Fruit fly (Drosophila melanogaster) whole organism, embryonic: Measurements from ENCODE around the gene CG9626.

Experiments
- Asciz ChIP-seq: fragments of 200-800 bp; sonication (Bioruptor generic); optimal IDR thresholded peaks from 2 replicates; lab custom pipeline; 2017; ENCODE audit warnings: missing biosample characterization, mild to moderate bottlenecking, missing genetic modification characterization, missing genetic modification reagents
- CG10462 ChIP-seq: fragments of 200-800 bp; sonication (Bioruptor generic); optimal IDR thresholded peaks from 2 replicates; lab custom pipeline; 2016; ENCODE audit warnings: missing biosample characterization, missing genetic modification characterization
- CG10543 ChIP-seq: fragments of 200-800 bp; sonication (Bioruptor generic); optimal IDR thresholded peaks from 3 replicates; lab custom pipeline; 2017; ENCODE audit warnings: missing biosample characterization, mild to moderate bottlenecking, missing genetic modification characterization, moderate library complexity
- CG10959 ChIP-seq: fragments of 200-800 bp; sonication (Bioruptor generic); IDR thresholded peaks from 2 replicates; pipeline ENCODE4 v1.3.6; 2022; ENCODE audit warnings: missing biosample characterization, missing genetic modification characterization
- CG12071 ChIP-seq: fragments of 200-800 bp; sonication (Bioruptor generic); optimal IDR thresholded peaks from 3 replicates; lab custom pipeline; 2018; ENCODE audit warnings: missing biosample characterization, mild to moderate bottlenecking, missing genetic modification characterization
- CG14667 ChIP-seq: fragments of 200-800 bp; sonication (Bioruptor generic); IDR thresholded peaks from 2 replicates; pipeline ENCODE4 v1.3.6; 2022; ENCODE audit warnings: missing biosample characterization, missing genetic modification characterization
- CG15696 ChIP-seq: fragments of 200-800 bp; sonication (Bioruptor generic); optimal IDR thresholded peaks from 2 replicates; lab custom pipeline; 2019; ENCODE audit warnings: missing biosample characterization, mild to moderate bottlenecking, missing genetic modification characterization, moderate library complexity
- CG1602 ChIP-seq: fragments of 200-800 bp; sonication (Bioruptor generic); optimal IDR thresholded peaks from 3 replicates; lab custom pipeline; 2016; ENCODE audit warnings: missing biosample characterization, missing genetic modification characterization
- CG1647 ChIP-seq: fragments of 200-800 bp; sonication (Bioruptor generic); optimal IDR thresholded peaks from 3 replicates; lab custom pipeline; 2016; ENCODE audit warnings: missing biosample characterization, missing genetic modification characterization
- CG16813 ChIP-seq: fragments of 200-800 bp; sonication (Bioruptor generic); IDR thresholded peaks from 3 replicates; pipeline ENCODE4 v1.3.6; 2022; ENCODE audit warnings: missing biosample characterization, missing genetic modification characterization; ENCODE audit not compliant: partially characterized antibody
- CG3995 ChIP-seq: fragments of 200-800 bp; sonication (Bioruptor generic); optimal IDR thresholded peaks from 3 replicates; lab custom pipeline; 2016; ENCODE audit warnings: missing biosample characterization, missing genetic modification characterization
- CG4730 ChIP-seq: fragments of 200-800 bp; sonication (Bioruptor generic); IDR thresholded peaks from 2 replicates; pipeline ENCODE4 v1.3.6; 2022; ENCODE audit warnings: missing biosample characterization, missing genetic modification characterization
- CG4854 ChIP-seq: fragments of 200-800 bp; sonication (Bioruptor generic); optimal IDR thresholded peaks from 2 replicates; lab custom pipeline; 2016; ENCODE audit warnings: missing biosample characterization, missing genetic modification characterization, inconsistent platforms
- CG5953 ChIP-seq: fragments of 200-800 bp; sonication (Bioruptor generic); IDR thresholded peaks from 2 replicates; pipeline ENCODE4 v1.3.6; 2022; ENCODE audit warnings: missing biosample characterization, missing genetic modification characterization
- CG7271 ChIP-seq: fragments of 200-800 bp; sonication (Bioruptor generic); optimal IDR thresholded peaks from 2 replicates; lab custom pipeline; 2018; ENCODE audit warnings: missing biosample characterization, mild to moderate bottlenecking, missing genetic modification characterization, moderate library complexity
- CTCF ChIP-seq: fragments of 200-800 bp; sonication (Bioruptor generic); optimal IDR thresholded peaks from 2 replicates; lab custom pipeline; 2017; ENCODE audit warnings: missing biosample characterization, mild to moderate bottlenecking, missing genetic modification characterization, moderate library complexity
- Chrac-16 ChIP-seq: fragments of 200-800 bp; sonication (Bioruptor generic); optimal IDR thresholded peaks from 3 replicates; lab custom pipeline; 2016; ENCODE audit warnings: missing biosample characterization, missing genetic modification characterization
- D19A ChIP-seq: fragments of 200-800 bp; optimal IDR thresholded peaks from 3 replicates; lab custom pipeline; 2019; ENCODE audit warnings: missing biosample characterization, mild to moderate bottlenecking, missing genetic modification characterization, moderate library complexity
- HmgD ChIP-seq: fragments of 200-800 bp; sonication (Bioruptor generic); optimal IDR thresholded peaks from 3 replicates; lab custom pipeline; 2016; ENCODE audit warnings: missing biosample characterization, missing genetic modification characterization
- MESR4 ChIP-seq: fragments of 200-800 bp; sonication (Bioruptor generic); optimal IDR thresholded peaks from 2 replicates; lab custom pipeline; 2018; ENCODE audit warnings: missing biosample characterization, mild to moderate bottlenecking, missing genetic modification characterization, moderate library complexity
- MTF-1 ChIP-seq: fragments of 200-800 bp; sonication (Bioruptor generic); optimal IDR thresholded peaks from 2 replicates; lab custom pipeline; 2018; ENCODE audit warnings: missing biosample characterization, mild to moderate bottlenecking, missing genetic modification characterization, borderline replicate concordance
- Meics ChIP-seq: fragments of 200-800 bp; sonication (Bioruptor generic); optimal IDR thresholded peaks from 2 replicates; lab custom pipeline; 2017; ENCODE audit warnings: missing biosample characterization, mild to moderate bottlenecking, missing genetic modification characterization
- Myb ChIP-seq: fragments of 200-800 bp; sonication (Bioruptor generic); optimal IDR thresholded peaks from 2 replicates; lab custom pipeline; 2016; ENCODE audit warnings: missing biosample characterization, missing genetic modification characterization
- NC2β ChIP-seq: fragments of 200-800 bp; sonication (Bioruptor generic); optimal IDR thresholded peaks from 2 replicates; lab custom pipeline; 2016; ENCODE audit warnings: missing biosample characterization, missing genetic modification characterization
- Nf-YB ChIP-seq: fragments of 200-800 bp; sonication (Bioruptor generic); optimal IDR thresholded peaks from 3 replicates; lab custom pipeline; 2019; ENCODE audit warnings: missing biosample characterization, mild to moderate bottlenecking, missing genetic modification characterization, moderate library complexity
- Pdp1 ChIP-seq, 2 experiments: fragments of 200-800 bp; sonication (Bioruptor generic); optimal IDR thresholded peaks; 3 replicates each; lab custom pipeline; 2016; ENCODE audit warnings: missing biosample characterization in 2 of 2, missing genetic modification characterization in 2 of 2, mild to moderate bottlenecking in 1 of 2, moderate library complexity in 1 of 2
- Ptx1 ChIP-seq: fragments of 200-800 bp; sonication (Bioruptor generic); IDR thresholded peaks from 2 replicates; pipeline ENCODE4 v1.3.6; 2022; ENCODE audit warnings: missing biosample characterization, missing genetic modification characterization
- Sry-δ ChIP-seq: fragments of 200-800 bp; sonication (Bioruptor generic); optimal IDR thresholded peaks from 2 replicates; lab custom pipeline; 2016; ENCODE audit warnings: missing biosample characterization, missing genetic modification characterization
- Stat92E ChIP-seq, 3 experiments: fragments of >200 bp in 2 of 3; fragments of 200-800 bp in 1 of 3; sonication (Bioruptor generic) in 1 of 3; optimal IDR thresholded peaks; 2 replicates each; lab custom pipeline; 2017 to 2019; ENCODE audit warnings: missing biosample characterization in 3 of 3, missing genetic modification characterization in 3 of 3, mild to moderate bottlenecking in 1 of 3, moderate library complexity in 1 of 3
- Vsx1 ChIP-seq: fragments of 200-800 bp; sonication (Bioruptor generic); optimal IDR thresholded peaks from 2 replicates; lab custom pipeline; 2017; ENCODE audit warnings: missing biosample characterization, mild to moderate bottlenecking, missing genetic modification characterization, missing genetic modification reagents
- YL-1 ChIP-seq: fragments of 200-800 bp; sonication (Bioruptor generic); optimal IDR thresholded peaks from 3 replicates; lab custom pipeline; 2017; ENCODE audit warnings: missing biosample characterization, mild to moderate bottlenecking, missing genetic modification characterization
- bab2 ChIP-seq: fragments of 200-800 bp; sonication (Bioruptor generic); optimal IDR thresholded peaks from 2 replicates; lab custom pipeline; 2016; ENCODE audit warnings: missing biosample characterization, missing genetic modification characterization
- bowl ChIP-seq: fragments of 200-800 bp; sonication (Bioruptor generic); IDR thresholded peaks from 2 replicates; pipeline ENCODE4 v1.3.6; 2022; ENCODE audit warnings: missing biosample characterization, missing genetic modification characterization
- cato ChIP-seq: fragments of 200-800 bp; sonication (Bioruptor generic); optimal IDR thresholded peaks from 2 replicates; lab custom pipeline; 2016; ENCODE audit warnings: missing biosample characterization, missing genetic modification characterization, borderline replicate concordance
- croc ChIP-seq: fragments of 200-800 bp; sonication (Bioruptor generic); conservative IDR thresholded peaks from 3 replicates; pipeline ENCODE4 v1.3.6; 2022; ENCODE audit warnings: missing biosample characterization, missing genetic modification characterization
- ftz-f1 ChIP-seq: fragments of 200-800 bp; sonication (Bioruptor generic); optimal IDR thresholded peaks from 2 replicates; lab custom pipeline; 2016; ENCODE audit warnings: missing biosample characterization, missing genetic modification characterization
- fu2 ChIP-seq: fragments of 200-800 bp; sonication (Bioruptor generic); optimal IDR thresholded peaks from 2 replicates; lab custom pipeline; 2016; ENCODE audit warnings: missing biosample characterization, missing genetic modification characterization
- gcm ChIP-seq: fragments of 200-800 bp; sonication (Bioruptor generic); optimal IDR thresholded peaks from 2 replicates; lab custom pipeline; 2019; ENCODE audit warnings: missing biosample characterization, mild to moderate bottlenecking, missing genetic modification characterization, moderate library complexity
- gcm2 ChIP-seq: fragments of 200-800 bp; sonication (Bioruptor generic); optimal IDR thresholded peaks from 2 replicates; lab custom pipeline; 2016; ENCODE audit warnings: missing biosample characterization, missing genetic modification characterization
- jigr1 ChIP-seq: fragments of 200-800 bp; sonication (Bioruptor generic); IDR thresholded peaks from 3 replicates; pipeline ENCODE4 v1.3.6; 2022; ENCODE audit warnings: missing biosample characterization, missing genetic modification characterization
- kay ChIP-seq: fragments of 200-800 bp; sonication (Bioruptor generic); optimal IDR thresholded peaks from 2 replicates; lab custom pipeline; 2016; ENCODE audit warnings: missing biosample characterization, missing genetic modification characterization
- lmd ChIP-seq: fragments of 200-800 bp; sonication (Bioruptor generic); IDR thresholded peaks from 2 replicates; pipeline ENCODE4 v1.3.6; 2022; ENCODE audit warnings: missing biosample characterization, missing genetic modification characterization
- nerfin-1 ChIP-seq: fragments of 200-800 bp; sonication (Bioruptor generic); optimal IDR thresholded peaks from 3 replicates; lab custom pipeline; 2019; ENCODE audit warnings: missing biosample characterization, mild to moderate bottlenecking, missing genetic modification characterization, moderate library complexity
- pita ChIP-seq: fragments of 200-800 bp; sonication (Bioruptor generic); optimal IDR thresholded peaks from 2 replicates; lab custom pipeline; 2017; ENCODE audit warnings: missing biosample characterization, mild to moderate bottlenecking, missing genetic modification characterization
- pum ChIP-seq: fragments of 200-800 bp; sonication (Bioruptor generic); optimal IDR thresholded peaks from 2 replicates; lab custom pipeline; 2016; ENCODE audit warnings: missing biosample characterization, missing genetic modification characterization
- sd ChIP-seq: fragments of 200-800 bp; sonication (Bioruptor generic); optimal IDR thresholded peaks from 3 replicates; lab custom pipeline; 2018; ENCODE audit warnings: missing biosample characterization, mild to moderate bottlenecking, missing genetic modification characterization, moderate library complexity
- sr ChIP-seq: fragments of 200-800 bp; sonication (Bioruptor generic); IDR thresholded peaks from 3 replicates; pipeline ENCODE4 v1.3.6; 2022; ENCODE audit warnings: missing biosample characterization, missing genetic modification characterization
- stc ChIP-seq: fragments of 200-800 bp; sonication (Bioruptor generic); IDR thresholded peaks from 2 replicates; pipeline ENCODE4 v1.3.6; 2022; ENCODE audit warnings: missing biosample characterization, missing genetic modification characterization
- sug ChIP-seq: fragments of 200-800 bp; optimal IDR thresholded peaks from 2 replicates; lab custom pipeline; 2019; ENCODE audit warnings: missing biosample characterization, mild to moderate bottlenecking, missing genetic modification characterization, moderate library complexity
- vnd ChIP-seq: fragments of 200-800 bp; sonication (Bioruptor generic); IDR thresholded peaks from 3 replicates; pipeline ENCODE4 v1.3.6; 2022; ENCODE audit warnings: missing biosample characterization, missing genetic modification characterization; ENCODE audit not compliant: partially characterized antibody

CG9626 gene

DNA sequence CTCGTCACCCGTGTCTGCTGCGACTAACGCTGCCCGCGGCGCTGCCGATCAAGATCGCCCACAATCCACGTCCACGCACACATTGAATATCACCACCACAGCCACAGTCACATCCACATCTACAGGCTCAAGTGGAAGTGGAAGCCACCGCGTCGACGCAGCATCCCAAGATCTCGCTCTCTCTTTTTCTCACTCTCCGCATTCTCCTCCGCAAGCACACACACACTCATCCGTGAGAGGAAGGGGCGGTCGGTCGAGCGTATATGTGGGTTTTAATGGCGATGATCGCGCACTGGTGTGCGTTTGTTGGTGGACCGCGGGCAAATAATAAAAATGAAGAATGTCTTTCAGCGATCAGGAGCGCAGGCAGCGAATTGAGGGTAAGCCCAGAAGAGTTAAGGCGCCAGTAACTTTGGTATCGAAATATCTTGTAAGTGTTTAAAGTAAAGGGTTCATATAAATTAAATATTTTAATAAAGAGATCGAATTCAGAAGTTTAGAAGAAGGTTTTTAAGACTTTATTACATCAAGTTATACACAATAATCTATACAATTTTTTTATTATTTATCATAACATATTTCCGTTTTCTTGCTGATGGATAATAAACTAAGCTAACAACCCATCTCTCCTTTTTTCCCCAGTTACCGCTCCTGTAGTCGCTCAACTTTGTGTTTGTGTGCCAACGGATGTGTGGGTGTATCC, 33.1 kb upstream of the CG9626 start, which contains the start of gene Poxm (continued):
- TF ChIP-seq Meics (peak; percentile 87), bab2 (GFP tag; lab: Kevin White, UChicago) (peak; percentile 77), pita (GFP tag; lab: Kevin White, UChicago) (no peak), CG10462 (GFP tag; lab: Kevin White, UChicago) (peak; percentile 84), CG3995 (no peak), sd (tag; lab: Kevin White, UChicago) (peak; percentile 82), Sry-δ (GFP tag; lab: Kevin White, UChicago) (no peak), gcm2 (GFP tag; lab: Kevin White, UChicago) (peak; percentile 61), CG16813 (GFP tag; lab: Robert Waterston, UW) (peak; percentile 56), gcm (GFP tag; lab: Kevin White, UChicago) (peak; percentile 86), Chrac-16 (GFP tag; lab: Kevin White, UChicago) (peak; percentile 87), pum (peak; percentile 74), cato (GFP tag; lab: Kevin White, UChicago) (peak; percentile 89), Vsx1 (GFP tag; lab: Kevin White, UChicago) (peak; percentile 69), Stat92E (GFP tag; optimal IDR thresholded peaks at IDR 0.05; lab: Kevin White, UChicago) (peak in 1 of 3 experiments; percentile 88), stc (peak; percentile 81), Ptx1 (GFP tag; lab: Robert Waterston, UW) (peak; percentile 94), CG4730 (GFP tag; lab: Robert Waterston, UW) (peak; percentile 82), nerfin-1 (tag; lab: Kevin White, UChicago) (peak; percentile 90), lmd (GFP tag; lab: Robert Waterston, UW) (peak; percentile 94), CG1647 (GFP tag; lab: Kevin White, UChicago) (peak; percentile 44), Pdp1 (GFP tag; optimal IDR thresholded peaks at IDR 0.05; lab: Kevin White, UChicago) (peak; percentile 76 to 77), jigr1 (GFP tag; lab: Robert Waterston, UW) (peak; percentile 86; the same call in 2 of the 3 replicates), kay (GFP tag; lab: Kevin White, UChicago) (peak; percentile 74), CG15696 (tag; lab: Kevin White, UChicago) (peak; percentile 94), croc (GFP tag; lab: Robert Waterston, UW) (peak; percentile 94), Asciz (GFP tag; lab: Kevin White, UChicago) (peak; percentile 83), sr (GFP tag; lab: Robert Waterston, UW) (peak; percentile 95), MESR4 (GFP tag; lab: Kevin White, UChicago) (no peak), ftz-f1 (GFP tag; lab: Kevin White, UChicago) (no peak), Myb (GFP tag; lab: Kevin White, UChicago) (peak; percentile 19), CG10543 (GFP tag; lab: Kevin White, UChicago) (peak; percentile 85), CG1602 (GFP tag; lab: Kevin White, UChicago) (peak; percentile 92), CG10959 (GFP tag; lab: Robert Waterston, UW) (peak; percentile 87), NC2β (GFP tag; lab: Kevin White, UChicago) (peak; percentile 29), YL-1 (peak; percentile 21), MTF-1 (GFP tag; lab: Kevin White, UChicago) (no peak), CG12071 (GFP tag; lab: Kevin White, UChicago) (peak; percentile 23), CG14667 (GFP tag; lab: Robert Waterston, UW) (peak; percentile 90; the same call in 1 of the 2 replicates), vnd (no peak), CG5953 (0 out of 2 replicates have a peak, but pooled peaks have one; percentile 42), fu2 (GFP tag; lab: Kevin White, UChicago) (no peak), HmgD (GFP tag; lab: Kevin White, UChicago) (peak; percentile 6), D19A (tag; lab: Kevin White, UChicago) (peak; percentile 89), CG4854 (GFP tag; lab: Kevin White, UChicago) (peak; percentile 61), bowl (GFP tag; lab: Robert Waterston, UW) (no peak), Nf-YB (GFP tag; lab: Kevin White, UChicago) (peak; percentile 94), sug (tag; lab: Kevin White, UChicago) (peak; percentile 87), CG7271 (tag; lab: Kevin White, UChicago) (no peak), CTCF (GFP tag; lab: Kevin White, UChicago) (peak; percentile 1)
